Fruit fly (Drosophila melanogaster) whole organism: ENCODE measurements around the gene Vha100-5.

Source experiments
- CG8478 ChIP-seq: fragments of >200 bp; optimal IDR thresholded peaks from 2 replicates; lab custom pipeline; 2018; ENCODE audit warnings: inconsistent platforms
- Dll ChIP-seq: fragments of >200 bp; optimal IDR thresholded peaks from 2 replicates; lab custom pipeline; 2017
- EcR ChIP-seq, 2 experiments: fragments of >200 bp; optimal IDR thresholded peaks; 2 replicates each; lab custom pipeline; 2017; ENCODE audit warnings: missing biosample characterization in 2 of 2, missing genetic modification characterization in 2 of 2, missing genetic modification reagents in 2 of 2
- pan ChIP-seq: fragments of >200 bp; optimal IDR thresholded peaks from 2 replicates; lab custom pipeline; 2017
- psq ChIP-seq: fragments of >200 bp; optimal IDR thresholded peaks from 2 replicates; lab custom pipeline; 2017
- usp ChIP-seq: fragments of >200 bp; optimal IDR thresholded peaks from 2 replicates; lab custom pipeline; 2017; ENCODE audit warnings: missing biosample characterization, missing genetic modification characterization, mixed read lengths

DNA sequence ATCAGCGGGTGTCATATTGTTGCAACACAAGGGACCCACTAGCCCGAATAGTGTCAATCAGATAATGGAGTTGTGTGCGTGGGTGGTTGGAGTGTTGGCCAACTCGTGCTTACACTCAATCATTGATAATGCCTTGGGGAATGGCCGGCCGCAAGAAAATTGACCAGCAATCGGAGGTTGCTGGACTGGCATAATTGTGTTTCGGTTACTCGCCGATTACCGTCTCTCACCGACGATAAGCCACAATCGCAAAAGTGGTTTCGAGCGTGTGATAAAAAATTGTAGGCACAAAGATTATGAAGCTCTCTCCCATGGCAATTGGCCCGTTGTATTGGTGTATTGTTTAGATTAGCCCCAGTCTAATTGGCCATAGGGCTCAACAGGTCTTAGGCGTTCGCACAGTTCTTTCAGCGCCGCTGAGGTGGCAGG, at the start of gene Vha100-5:
- TF ChIP-seq psq (lab: Kevin White, UChicago) = no peak
- no peak for TF ChIP-seq EcR (GFP tag; optimal IDR thresholded peaks at IDR 0.05; lab: Kevin White, UChicago)
- TF ChIP-seq pan (lab: Kevin White, UChicago) = no peak
- TF ChIP-seq usp (GFP tag; lab: Kevin White, UChicago) = no peak
- no peak for TF ChIP-seq CG8478
- TF ChIP-seq Dll = no peak
